Worm (Caenorhabditis elegans): ENCODE data around the gene C33F10.1.

C33F10.1 gene

ce11 chrII:4849885-4850284 is 15.1 kb downstream of the C33F10.1 start, which contains the start of gene T23B7.3:
Gene T23B7.3 (plus strand): TSS chrII:4850185.
- no peak for TF ChIP-seq ZK546.5 (tag; optimal IDR thresholded peaks at IDR 0.05)
- no peak for TF ChIP-seq lsy-2 (tag; optimal IDR thresholded peaks at IDR 0.05)
- TF ChIP-seq unc-62 (GFP tag; optimal IDR thresholded peaks at IDR 0.05): no peak
- no peak for TF ChIP-seq sma-9 (GFP tag; optimal IDR thresholded peaks at IDR 0.05)
- no peak for TF ChIP-seq sma-9 (tag; optimal IDR thresholded peaks at IDR 0.05)
- no peak for TF ChIP-seq ztf-11 (tag; optimal IDR thresholded peaks at IDR 0.05)
- no peak for TF ChIP-seq ceh-82 (tag; optimal IDR thresholded peaks at IDR 0.05)
- TF ChIP-seq elt-1 (tag; optimal IDR thresholded peaks at IDR 0.05): no peak
- TF ChIP-seq mdl-1 (tag; optimal IDR thresholded peaks at IDR 0.05): no peak
- no peak for TF ChIP-seq lin-13 (GFP tag; optimal IDR thresholded peaks at IDR 0.05)
- no peak for TF ChIP-seq lin-39 (tag; optimal IDR thresholded peaks at IDR 0.05)
- no peak for TF ChIP-seq nhr-6 (tag; optimal IDR thresholded peaks at IDR 0.05)
- TF ChIP-seq unc-55 (GFP tag; optimal IDR thresholded peaks at IDR 0.05): no peak
- no peak for TF ChIP-seq C34F6.9 (tag; optimal IDR thresholded peaks at IDR 0.05)
- no peak for TF ChIP-seq nhr-129 (tag; optimal IDR thresholded peaks at IDR 0.05)
- TF ChIP-seq nhr-21 (tag; optimal IDR thresholded peaks at IDR 0.05): no peak

- TF ChIP-seq gmeb-1 (tag; optimal IDR thresholded peaks at IDR 0.05) (peak; percentile 100), nhr-6 (tag; optimal IDR thresholded peaks at IDR 0.05) (peak; percentile 89), nhr-25 (tag; optimal IDR thresholded peaks at IDR 0.05) (peak; percentile 97), nhr-21 (tag; optimal IDR thresholded peaks at IDR 0.05) (peak; percentile 93), dmd-4 (tag; optimal IDR thresholded peaks at IDR 0.05) (peak; percentile 63), ZK546.5 (tag; optimal IDR thresholded peaks at IDR 0.05) (peak; percentile 68), blmp-1 (tag; optimal IDR thresholded peaks at IDR 0.05; ENCODE audit: insufficient read depth) (peak; percentile 77), mbf-1 (tag; optimal IDR thresholded peaks at IDR 0.05) (no peak), nhr-12 (tag; optimal IDR thresholded peaks at IDR 0.05) (peak; percentile 60), mab-5 (tag; optimal IDR thresholded peaks at IDR 0.05) (peak; percentile 93), alr-1 (tag; optimal IDR thresholded peaks at IDR 0.05) (peak; percentile 38), ama-1 (optimal IDR thresholded peaks at IDR 0.05) (peak; percentile 77), sma-3 (GFP tag; optimal IDR thresholded peaks at IDR 0.05) (peak; percentile 96), ztf-4 (tag; optimal IDR thresholded peaks at IDR 0.05) (peak; percentile 91), nhr-23 (tag; optimal IDR thresholded peaks at IDR 0.05) (no peak), lin-39 (tag; optimal IDR thresholded peaks at IDR 0.05) (no peak), nhr-77 (tag; optimal IDR thresholded peaks at IDR 0.05) (peak; percentile 79), sma-9 (GFP tag; optimal IDR thresholded peaks at IDR 0.05) (peak; percentile 98), sma-9 (tag; optimal IDR thresholded peaks at IDR 0.05) (no peak), elt-3 (tag; optimal IDR thresholded peaks at IDR 0.05) (no peak), unc-39 (tag; optimal IDR thresholded peaks at IDR 0.05) (no peak), zag-1 (tag; optimal IDR thresholded peaks at IDR 0.05) (peak; percentile 85), F13H6.1 (tag; optimal IDR thresholded peaks at IDR 0.05) (peak; percentile 96), elt-1 (tag; optimal IDR thresholded peaks at IDR 0.05) (no peak), nhr-129 (tag; optimal IDR thresholded peaks at IDR 0.05) (peak; percentile 87), nhr-10 (tag; optimal IDR thresholded peaks at IDR 0.05) (peak; percentile 91), nhr-11 (tag; optimal IDR thresholded peaks at IDR 0.05) (no peak), egl-27 (tag; optimal IDR thresholded peaks at IDR 0.05) (peak; percentile 94), ztf-1 (GFP tag; conservative IDR thresholded peaks at IDR 0.05) (no peak), Y55F3AM.14 (GFP tag; optimal IDR thresholded peaks at IDR 0.05) (no peak), nhr-237 (tag; optimal IDR thresholded peaks at IDR 0.05) (peak; percentile 45), skn-1 (tag; optimal IDR thresholded peaks at IDR 0.05) (peak; percentile 58), C34F6.9 (tag; optimal IDR thresholded peaks at IDR 0.05) (peak; percentile 98), mdl-1 (tag; optimal IDR thresholded peaks at IDR 0.05) (peak in 1 of 2 experiments; percentile 62), lin-11 (tag; optimal IDR thresholded peaks at IDR 0.05) (peak; percentile 90), crh-2 (tag; optimal IDR thresholded peaks at IDR 0.05) (peak; percentile 96), ztf-11 (tag; optimal IDR thresholded peaks at IDR 0.05) (no peak), sem-4 (tag; optimal IDR thresholded peaks at IDR 0.05) (peak; percentile 95), peb-1 (tag; optimal IDR thresholded peaks at IDR 0.05) (no peak), unc-55 (GFP tag; optimal IDR thresholded peaks at IDR 0.05) (peak; percentile 98), lin-13 (GFP tag; optimal IDR thresholded peaks at IDR 0.05) (peak; percentile 95), aly-2 (tag; optimal IDR thresholded peaks at IDR 0.05) (no peak), lsy-2 (tag; optimal IDR thresholded peaks at IDR 0.05) (peak; percentile 95 to 96), ceh-16 (tag; optimal IDR thresholded peaks at IDR 0.05) (peak; percentile 6), fos-1 (tag; optimal IDR thresholded peaks at IDR 0.05) (peak; percentile 77), unc-62 (GFP tag; optimal IDR thresholded peaks at IDR 0.05) (peak; percentile 63), snpc-4 (tag; optimal IDR thresholded peaks at IDR 0.05) (peak; percentile 84), ceh-82 (tag; optimal IDR thresholded peaks at IDR 0.05) (peak; percentile 43), R02D3.7 (tag; optimal IDR thresholded peaks at IDR 0.05) (peak; percentile 78)
These were observed 16.8 kb downstream of the C33F10.1 start, which contains the start of gene dnj-9 for ce11 chrII:4851594-4852106. Gene dnj-9 (plus strand): TSS chrII:4852056.
